Fruit fly (Drosophila melanogaster): ENCODE measurements around the gene PCID2.

DNA sequence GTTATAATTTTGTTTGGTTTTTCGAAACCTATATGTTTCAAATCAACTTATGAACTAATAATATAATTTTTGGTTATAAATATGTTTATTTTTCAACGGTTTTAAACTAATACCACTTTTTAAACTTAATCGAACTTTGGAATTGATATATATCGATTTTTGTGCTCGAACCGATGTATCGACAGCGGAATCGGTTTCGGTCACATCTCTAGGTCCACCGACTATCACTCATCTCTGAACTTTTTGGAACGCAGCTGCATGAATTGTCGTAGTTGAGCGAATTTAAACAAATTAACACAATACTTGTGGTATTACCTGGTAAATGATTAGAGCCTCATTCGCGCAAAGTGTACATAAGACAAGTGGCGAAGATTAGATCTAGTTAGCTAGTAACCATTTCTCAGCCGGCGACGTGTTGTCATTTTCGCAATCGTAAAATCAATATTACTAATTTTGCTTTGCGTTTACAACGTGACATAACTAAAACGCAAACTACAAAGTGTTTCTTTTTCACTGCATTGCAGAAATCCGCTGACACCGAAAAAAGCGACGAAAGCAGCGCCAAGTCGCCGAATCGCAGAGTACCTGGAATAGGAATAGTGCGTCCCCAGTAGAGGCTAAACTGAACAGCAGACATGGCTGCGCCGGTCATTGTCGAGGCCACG is 1.7 kb downstream of the PCID2 start, which contains the start of gene Apt1:
- TF ChIP-seq cnc (optimal IDR thresholded peaks at IDR 0.05) (no peak), bab1 (GFP tag; optimal IDR thresholded peaks at IDR 0.05) (peak; percentile 48), CG14711 (tag; optimal IDR thresholded peaks at IDR 0.05) (peak; percentile 14), CG1620 (GFP tag; optimal IDR thresholded peaks at IDR 0.05) (no peak), pad (GFP tag; optimal IDR thresholded peaks at IDR 0.05) (no peak), Hr96 (GFP tag; optimal IDR thresholded peaks at IDR 0.05) (no peak)
